Worm (Caenorhabditis elegans): ENCODE data around the gene thn-4.

thn-4 gene

DNA sequence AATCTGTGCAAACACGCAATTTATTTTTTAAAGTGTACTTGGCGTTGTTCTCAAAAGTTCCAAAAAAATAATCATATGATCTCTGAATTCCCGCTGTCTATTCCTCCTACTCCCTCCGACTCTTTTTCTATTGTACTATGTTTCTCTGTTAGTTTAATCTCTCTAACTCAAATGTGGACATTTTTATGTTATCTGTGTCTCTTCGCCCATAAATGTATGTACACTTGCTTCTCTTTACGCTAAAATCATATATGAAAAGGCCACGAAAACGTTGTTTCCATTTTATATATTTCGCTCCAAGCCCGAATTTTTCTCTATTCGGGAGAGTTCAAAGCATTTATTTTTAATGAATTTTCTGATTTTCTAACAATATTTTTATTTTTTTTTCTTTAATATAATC lies 39.6 kb upstream of the thn-4 start:
- peak; percentile 8 for TF ChIP-seq nhr-20 (tag; optimal IDR thresholded peaks at IDR 0.05)
- TF ChIP-seq egl-13 (tag; optimal IDR thresholded peaks at IDR 0.05), result no peak
- peak; percentile 18 for TF ChIP-seq skn-1 (tag; optimal IDR thresholded peaks at IDR 0.05)
- TF ChIP-seq dpl-1 (GFP tag; optimal IDR thresholded peaks at IDR 0.05), result no peak
- TF ChIP-seq fkh-4 (tag; optimal IDR thresholded peaks at IDR 0.05; ENCODE audit: borderline replicate concordance), result no peak
- TF ChIP-seq lsy-2 (tag; optimal IDR thresholded peaks at IDR 0.05), result no peak
- TF ChIP-seq fkh-8 (tag; optimal IDR thresholded peaks at IDR 0.05), result peak; percentile 3
- TF ChIP-seq hlh-4 (tag; optimal IDR thresholded peaks at IDR 0.05), result no peak
- TF ChIP-seq dsc-1 (tag; optimal IDR thresholded peaks at IDR 0.05), result no peak
- TF ChIP-seq irx-1 (tag; optimal IDR thresholded peaks at IDR 0.05), result no peak
- peak in 1 of 2 experiments; percentile 48 for TF ChIP-seq lin-35 (GFP tag; optimal IDR thresholded peaks at IDR 0.05)
- TF ChIP-seq nhr-76 (tag; optimal IDR thresholded peaks at IDR 0.05), result no peak
- TF ChIP-seq blmp-1 (tag; optimal IDR thresholded peaks at IDR 0.05), result no peak
- TF ChIP-seq lin-14 (GFP tag; optimal IDR thresholded peaks at IDR 0.05), result peak; percentile 55
- peak; percentile 56 for TF ChIP-seq elt-2 (tag; optimal IDR thresholded peaks at IDR 0.05)
- peak; percentile 19 for TF ChIP-seq mep-1 (tag; optimal IDR thresholded peaks at IDR 0.05)
- TF ChIP-seq rnt-1 (tag; optimal IDR thresholded peaks at IDR 0.05), result no peak
- no peak for TF ChIP-seq zag-1 (tag; optimal IDR thresholded peaks at IDR 0.05)
- TF ChIP-seq vab-15 (tag; optimal IDR thresholded peaks at IDR 0.05), result no peak

DNA sequence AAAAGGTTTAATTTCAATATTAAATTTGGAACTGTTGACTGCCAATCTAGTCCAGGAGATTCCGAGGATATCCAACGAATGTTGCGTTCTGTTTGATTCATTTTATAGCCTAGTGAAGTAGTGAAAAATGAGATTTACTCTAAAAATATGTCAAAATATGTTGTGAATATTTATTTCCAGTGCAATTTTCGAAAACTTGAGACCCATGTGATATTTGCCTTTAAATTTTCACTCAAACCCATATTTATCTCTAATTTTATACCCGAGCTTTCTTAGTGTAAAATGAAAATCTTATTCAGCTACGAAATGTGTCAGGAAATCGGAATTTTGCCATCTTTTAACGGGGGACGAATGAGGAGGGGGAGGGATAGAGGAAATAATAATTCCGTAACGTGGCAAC lies 38.6 kb upstream of the thn-4 start, which contains the start of gene F09C6.16:
TSS of gene F09C6.16 (minus strand) at position 101 of the 400 bp plus-strand sequence.
- TF ChIP-seq efl-1 (optimal IDR thresholded peaks at IDR 0.05) (no peak), efl-1 (GFP tag; optimal IDR thresholded peaks at IDR 0.05 in 1 of 2) (peak in 1 of 2 experiments; percentile 28), nhr-19 (GFP tag; conservative IDR thresholded peaks at IDR 0.05) (no peak), nhr-47 (tag; optimal IDR thresholded peaks at IDR 0.05) (no peak), alr-1 (tag; optimal IDR thresholded peaks at IDR 0.05; ENCODE audit: borderline replicate concordance) (no peak), lsy-2 (tag; optimal IDR thresholded peaks at IDR 0.05) (no peak)

DNA sequence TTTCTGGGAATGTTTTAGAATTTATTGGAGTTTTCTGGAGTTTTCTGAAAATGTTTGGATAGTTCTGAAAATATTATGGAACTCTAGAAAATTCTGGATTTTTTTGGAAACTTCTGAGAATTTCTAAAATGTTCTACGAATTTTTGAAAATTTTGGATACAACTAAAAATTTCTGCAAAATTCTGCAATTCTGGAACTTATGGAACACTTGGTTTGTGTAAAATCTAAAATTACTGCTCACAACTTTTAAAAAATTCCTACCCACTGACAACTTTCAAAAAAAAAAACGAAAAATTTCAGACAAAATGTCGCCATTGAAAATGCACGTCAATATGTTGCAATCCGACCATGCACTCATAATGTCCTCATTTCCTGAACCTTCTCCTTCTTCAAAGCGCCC lies 33.3 kb upstream of the thn-4 start, which contains the start of gene nhr-262:
TSS of gene nhr-262 (plus strand) at position 301 of the 400 bp plus-strand sequence.
- TF ChIP-seq hpl-2 (GFP tag; optimal IDR thresholded peaks at IDR 0.05), result no peak
- no peak for TF ChIP-seq sox-4 (tag; optimal IDR thresholded peaks at IDR 0.05)
- TF ChIP-seq lin-15B (tag; optimal IDR thresholded peaks at IDR 0.05), result no peak
- TF ChIP-seq unc-30 (tag; optimal IDR thresholded peaks at IDR 0.05), result no peak
- TF ChIP-seq tbx-2 (tag; optimal IDR thresholded peaks at IDR 0.05), result no peak

ce11 chrV:16902726-16903125 lies 31.4 kb upstream of the thn-4 start, which contains the start of gene srd-68:
Gene srd-68, minus strand, starts transcription at chrV:16902826.
- TF ChIP-seq elt-2 (tag; optimal IDR thresholded peaks at IDR 0.05) (no peak), fkh-8 (tag; optimal IDR thresholded peaks at IDR 0.05) (no peak), zip-4 (GFP tag; optimal IDR thresholded peaks at IDR 0.05) (no peak), snpc-4 (tag; optimal IDR thresholded peaks at IDR 0.05) (no peak), ceh-82 (tag; optimal IDR thresholded peaks at IDR 0.05) (no peak), lir-3 (tag; optimal IDR thresholded peaks at IDR 0.05; ENCODE audit: poor library complexity) (no peak), lin-15B (tag; optimal IDR thresholded peaks at IDR 0.05) (no peak), efl-3 (GFP tag; optimal IDR thresholded peaks at IDR 0.05) (no peak), grh-1 (GFP tag; IDR thresholded peaks at IDR 0.05) (no peak), nhr-85 (tag) (no peak), xbp-1 (tag; optimal IDR thresholded peaks at IDR 0.05) (no peak), blmp-1 (tag; optimal IDR thresholded peaks at IDR 0.05) (no peak), C34B4.2 (tag; optimal IDR thresholded peaks at IDR 0.05) (no peak), nhr-71 (tag; optimal IDR thresholded peaks at IDR 0.05) (no peak), hlh-4 (tag; optimal IDR thresholded peaks at IDR 0.05) (no peak)

Data from whole organism, L1 larva.